Fruit fly (Drosophila melanogaster) whole organism, pupa: ENCODE results near the gene out.

Experiments
- CG10348 ChIP-seq: fragments of 200-800 bp; sonication (Bioruptor generic); IDR thresholded peaks from 2 replicates; pipeline ENCODE4 v1.3.6; 2022; ENCODE audit warnings: missing biosample characterization, missing genetic modification characterization
- CG12605 ChIP-seq: fragments of 200-800 bp; sonication (Bioruptor generic); IDR thresholded peaks from 2 replicates; pipeline ENCODE4 v1.3.6; 2022; ENCODE audit warnings: missing biosample characterization, missing genetic modification characterization
- CG13204 ChIP-seq: fragments of 200-800 bp; sonication (Bioruptor generic); optimal IDR thresholded peaks from 2 replicates; lab custom pipeline; 2018; ENCODE audit warnings: missing biosample characterization, mild to moderate bottlenecking, missing genetic modification characterization, moderate library complexity
- CG14655 ChIP-seq: fragments of 200-800 bp; sonication (Bioruptor generic); optimal IDR thresholded peaks from 3 replicates; lab custom pipeline; 2017; ENCODE audit warnings: mild to moderate bottlenecking, missing biosample characterization, missing genetic modification reagents, missing genetic modification characterization
- CG15710 ChIP-seq: fragments of 200-800 bp; sonication (Bioruptor generic); optimal IDR thresholded peaks from 2 replicates; lab custom pipeline; 2018; ENCODE audit warnings: missing biosample characterization, mild to moderate bottlenecking, missing genetic modification characterization, moderate library complexity
- CG17806 ChIP-seq: fragments of 200-800 bp; sonication (Bioruptor generic); optimal IDR thresholded peaks from 2 replicates; lab custom pipeline; 2018; ENCODE audit warnings: missing biosample characterization, mild to moderate bottlenecking, missing genetic modification characterization, moderate library complexity
- CG32121 ChIP-seq: fragments of 200-800 bp; sonication (Bioruptor generic); IDR thresholded peaks from 2 replicates; pipeline ENCODE4 v1.3.6; 2022; ENCODE audit warnings: missing biosample characterization, missing genetic modification characterization
- CG34367 ChIP-seq: fragments of 200-800 bp; sonication (Bioruptor generic); optimal IDR thresholded peaks from 2 replicates; lab custom pipeline; 2018; ENCODE audit warnings: missing biosample characterization, mild to moderate bottlenecking, missing genetic modification characterization
- CG4496 ChIP-seq: fragments of 200-800 bp; sonication (Bioruptor generic); IDR thresholded peaks from 3 replicates; pipeline ENCODE4 v1.3.6; 2022; ENCODE audit warnings: missing biosample characterization, missing genetic modification characterization
- CG8159 ChIP-seq: fragments of 200-800 bp; sonication (Bioruptor generic); optimal IDR thresholded peaks from 3 replicates; lab custom pipeline; 2018; ENCODE audit warnings: missing biosample characterization, mild to moderate bottlenecking, missing genetic modification characterization, moderate library complexity
- CG8301 ChIP-seq: fragments of 200-800 bp; sonication (Bioruptor generic); optimal IDR thresholded peaks from 2 replicates; lab custom pipeline; 2018; ENCODE audit warnings: missing biosample characterization, mild to moderate bottlenecking, missing genetic modification characterization
- CG9948 ChIP-seq: fragments of 200-800 bp; sonication (Bioruptor generic); optimal IDR thresholded peaks from 2 replicates; lab custom pipeline; 2018; ENCODE audit warnings: missing biosample characterization, mild to moderate bottlenecking, missing genetic modification characterization, moderate library complexity
- D1 ChIP-seq: fragments of 200-800 bp; sonication (Bioruptor generic); optimal IDR thresholded peaks from 2 replicates; lab custom pipeline; 2018; ENCODE audit warnings: missing biosample characterization, mild to moderate bottlenecking, missing genetic modification characterization, moderate library complexity
- EcR ChIP-seq: fragments of 200-800 bp; sonication (Bioruptor generic); optimal IDR thresholded peaks from 3 replicates; lab custom pipeline; 2019; ENCODE audit warnings: missing biosample characterization, missing genetic modification characterization, mild to moderate bottlenecking, moderate library complexity, missing genetic modification reagents
- Ets98B ChIP-seq: fragments of 200-800 bp; sonication (Bioruptor generic); IDR thresholded peaks from 2 replicates; pipeline ENCODE4 v1.3.6; 2022; ENCODE audit warnings: missing biosample characterization, missing genetic modification characterization
- Pif1A ChIP-seq: fragments of 200-800 bp; sonication (Bioruptor generic); optimal IDR thresholded peaks from 3 replicates; lab custom pipeline; 2016; ENCODE audit warnings: missing biosample characterization, missing genetic modification characterization
- Pif1B ChIP-seq: fragments of 200-800 bp; sonication (Bioruptor generic); optimal IDR thresholded peaks from 3 replicates; lab custom pipeline; 2016; ENCODE audit warnings: missing biosample characterization, missing genetic modification characterization
- Snoo ChIP-seq: fragments of 200-800 bp; sonication (Bioruptor generic); optimal IDR thresholded peaks from 3 replicates; lab custom pipeline; 2017; ENCODE audit warnings: missing biosample characterization, mild to moderate bottlenecking, missing genetic modification characterization, inconsistent platforms
- fd96Ca ChIP-seq: fragments of 200-800 bp; sonication (Bioruptor generic); IDR thresholded peaks from 3 replicates; pipeline ENCODE4 v1.3.6; 2022; ENCODE audit warnings: missing biosample characterization, missing genetic modification characterization
- gl ChIP-seq: fragments of 200-800 bp; sonication (Bioruptor generic); optimal IDR thresholded peaks from 2 replicates; lab custom pipeline; 2018; ENCODE audit warnings: missing biosample characterization, mild to moderate bottlenecking, missing genetic modification characterization
- rn ChIP-seq: fragments of 200-800 bp; sonication (Bioruptor generic); IDR thresholded peaks from 2 replicates; pipeline ENCODE4 v1.3.6; 2022; ENCODE audit warnings: missing biosample characterization, missing genetic modification characterization

Gene out

DNA sequence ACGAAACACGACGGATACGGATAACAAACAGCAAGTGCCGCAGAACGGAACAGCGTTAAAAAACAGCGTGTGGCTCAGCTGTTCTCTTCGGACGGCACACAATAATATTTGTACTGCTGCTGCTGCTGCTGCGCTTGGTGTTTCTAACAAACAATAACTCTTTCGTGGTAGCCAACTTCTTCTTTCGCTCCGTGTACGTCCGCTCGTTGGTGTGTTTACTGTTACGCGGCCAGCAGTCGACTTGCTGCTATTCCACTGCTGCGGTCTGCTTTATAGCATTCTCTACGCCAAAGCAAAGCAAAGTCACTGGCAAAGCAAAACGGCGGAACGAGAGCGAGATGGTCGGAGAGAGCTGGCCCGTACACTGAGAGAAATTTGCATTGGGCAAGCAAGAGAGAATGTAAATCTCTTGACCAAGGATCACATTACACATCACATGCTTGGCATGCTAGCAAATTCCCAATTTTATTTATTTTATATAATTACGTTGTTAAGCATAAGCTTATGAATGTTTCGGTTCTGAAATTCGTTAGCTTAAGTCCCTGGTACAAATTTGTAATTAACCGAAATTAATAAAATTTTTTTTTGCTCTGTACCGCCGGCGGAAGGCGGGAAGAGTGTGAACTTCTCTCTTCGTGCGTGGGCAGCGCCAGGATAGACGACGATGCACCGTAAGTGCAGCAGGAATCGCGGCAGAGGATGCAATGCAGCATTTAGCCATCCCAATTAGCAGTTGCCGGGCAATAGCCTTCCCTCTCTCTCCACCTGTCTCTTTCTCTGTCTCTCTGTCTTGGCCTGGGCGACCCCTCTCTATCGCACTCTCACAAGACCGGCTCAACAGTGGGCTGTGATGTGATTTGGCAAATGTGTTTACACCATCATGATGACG, at the start of gene out:
Gene out, minus strand, starts transcription at position 287 of the 889 bp plus-strand sequence.
- TF ChIP-seq CG13204 (GFP tag; lab: Kevin White, UChicago) (peak; percentile 91), CG10348 (GFP tag; lab: Robert Waterston, UW) (peak; percentile 80), Pif1B (GFP tag; lab: Kevin White, UChicago) (peak; percentile 91), CG8301 (tag; lab: Kevin White, UChicago) (peak; percentile 95), Snoo (peak; percentile 92), D1 (peak; percentile 90), fd96Ca (peak; percentile 97), CG32121 (GFP tag; lab: Robert Waterston, UW) (peak; percentile 97), CG34367 (tag; lab: Kevin White, UChicago) (peak; percentile 93), CG12605 (GFP tag; lab: Robert Waterston, UW) (peak; percentile 92), CG8159 (tag; lab: Kevin White, UChicago) (peak; percentile 93), CG4496 (GFP tag; lab: Robert Waterston, UW) (peak; percentile 97), rn (GFP tag; lab: Robert Waterston, UW) (peak; percentile 87), EcR (GFP tag; lab: Kevin White, UChicago) (peak; percentile 43), CG15710 (tag; lab: Kevin White, UChicago) (peak; percentile 93), CG17806 (peak; percentile 93), Ets98B (GFP tag; lab: Robert Waterston, UW) (peak; percentile 93), CG9948 (peak; percentile 94), Pif1A (GFP tag; lab: Kevin White, UChicago) (peak; percentile 94), gl (tag; lab: Kevin White, UChicago) (peak; percentile 85), CG14655 (GFP tag; lab: Kevin White, UChicago) (peak; percentile 98)
- TF ChIP-seq, all 21 proteins: peak for 21

dm6 chrX:19371135-19371938, 49.4 kb upstream of the out start:
- TF ChIP-seq fd96Ca (no peak), CG34367 (tag; lab: Kevin White, UChicago) (no peak), CG15710 (tag; lab: Kevin White, UChicago) (peak; percentile 56), Snoo (peak; percentile 51), rn (GFP tag; lab: Robert Waterston, UW) (no peak), CG14655 (GFP tag; lab: Kevin White, UChicago) (peak; percentile 72), CG8159 (tag; lab: Kevin White, UChicago) (peak; percentile 62), CG12605 (GFP tag; lab: Robert Waterston, UW) (no peak; the same call in 1 of the 2 replicates), CG13204 (GFP tag; lab: Kevin White, UChicago) (no peak), CG17806 (peak; percentile 3), CG10348 (GFP tag; lab: Robert Waterston, UW) (no peak), CG8301 (tag; lab: Kevin White, UChicago) (peak; percentile 6), D1 (no peak), Pif1A (GFP tag; lab: Kevin White, UChicago) (peak; percentile 75), CG9948 (peak; percentile 50), CG4496 (GFP tag; lab: Robert Waterston, UW) (0 out of 3 replicates have a peak, but pooled peaks have one; percentile 24), Pif1B (GFP tag; lab: Kevin White, UChicago) (peak; percentile 64), Ets98B (GFP tag; lab: Robert Waterston, UW) (no peak), EcR (GFP tag; lab: Kevin White, UChicago) (peak; percentile 16), gl (tag; lab: Kevin White, UChicago) (no peak), CG32121 (GFP tag; lab: Robert Waterston, UW) (no peak)

DNA sequence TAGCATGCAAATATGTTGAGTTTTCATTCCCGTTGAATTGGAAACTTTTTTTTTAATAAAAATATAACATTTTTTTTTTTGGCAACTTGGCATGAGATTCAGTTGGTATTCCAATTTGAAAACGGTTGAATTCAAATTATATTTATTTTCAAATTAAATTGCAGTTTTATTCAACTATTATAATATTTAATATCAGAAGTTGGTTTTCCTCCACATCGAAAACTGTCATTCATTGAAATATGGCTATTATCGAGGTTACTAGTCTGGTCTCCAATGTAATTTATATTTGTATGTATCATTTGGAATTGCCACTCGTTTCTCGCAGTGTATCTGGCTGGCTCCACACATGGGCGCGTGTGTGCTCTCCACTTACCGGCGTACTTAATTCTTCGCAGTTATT, 48.0 kb upstream of the out start:
- TF ChIP-seq CG15710 (tag; lab: Kevin White, UChicago) (peak; percentile 4), D1 (no peak), gl (tag; lab: Kevin White, UChicago) (no peak), CG12605 (GFP tag; lab: Robert Waterston, UW) (no peak), CG8159 (tag; lab: Kevin White, UChicago) (peak; percentile 38), CG13204 (GFP tag; lab: Kevin White, UChicago) (no peak), CG14655 (GFP tag; lab: Kevin White, UChicago) (peak; percentile 62), Pif1B (GFP tag; lab: Kevin White, UChicago) (no peak), CG9948 (peak; percentile 5), CG8301 (tag; lab: Kevin White, UChicago) (peak; percentile 17)

dm6 chrX:19364034-19364433, 42.1 kb upstream of the out start:
- no peak for TF ChIP-seq Ets98B (GFP tag; lab: Robert Waterston, UW)
- no peak for TF ChIP-seq CG32121 (GFP tag; lab: Robert Waterston, UW)
- no peak for TF ChIP-seq CG8301 (tag; lab: Kevin White, UChicago)
- no peak for TF ChIP-seq CG17806
- no peak for TF ChIP-seq rn (GFP tag; lab: Robert Waterston, UW)

DNA sequence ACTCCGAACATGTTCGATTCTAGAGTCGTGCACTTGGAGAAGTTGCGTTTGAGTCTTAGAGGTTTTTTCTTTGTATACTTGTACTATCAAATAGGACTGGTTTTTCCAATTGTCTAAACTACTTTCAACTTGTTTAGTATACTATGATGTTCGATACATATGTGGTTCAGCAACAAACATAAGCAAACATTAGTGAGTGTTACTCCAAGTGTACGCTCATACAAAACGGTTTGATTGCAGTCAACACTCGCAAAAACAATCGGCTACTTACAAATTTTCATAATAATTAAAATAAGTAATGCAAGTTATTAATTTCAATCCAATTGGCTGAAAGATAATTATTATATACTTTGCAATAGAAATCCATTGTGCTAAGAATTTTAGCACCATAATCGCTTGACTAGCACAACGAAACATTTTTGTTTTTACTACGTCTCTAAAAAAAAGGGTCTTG, 39.5 kb upstream of the out start:
- peak; percentile 82 for TF ChIP-seq CG9948
- TF ChIP-seq gl (tag; lab: Kevin White, UChicago), result peak; percentile 46
- TF ChIP-seq EcR (GFP tag; lab: Kevin White, UChicago), result no peak
- TF ChIP-seq CG34367 (tag; lab: Kevin White, UChicago), result peak; percentile 87
- peak; percentile 83 for TF ChIP-seq CG14655 (GFP tag; lab: Kevin White, UChicago)
- TF ChIP-seq fd96Ca, result peak; percentile 88
- peak; percentile 74 for TF ChIP-seq CG15710 (tag; lab: Kevin White, UChicago)
- TF ChIP-seq CG10348 (GFP tag; lab: Robert Waterston, UW), result no peak
- peak; percentile 91 for TF ChIP-seq CG12605 (GFP tag; lab: Robert Waterston, UW)
- peak; percentile 93 for TF ChIP-seq Ets98B (GFP tag; lab: Robert Waterston, UW)
- TF ChIP-seq Snoo, result no peak
- TF ChIP-seq D1, result peak; percentile 78
- peak; percentile 64; the same call in 1 of the 2 replicates for TF ChIP-seq rn (GFP tag; lab: Robert Waterston, UW)
- TF ChIP-seq CG8301 (tag; lab: Kevin White, UChicago), result peak; percentile 82
- TF ChIP-seq Pif1A (GFP tag; lab: Kevin White, UChicago), result peak; percentile 87
- TF ChIP-seq Pif1B (GFP tag; lab: Kevin White, UChicago), result peak; percentile 89
- TF ChIP-seq CG13204 (GFP tag; lab: Kevin White, UChicago), result peak; percentile 21
- peak; percentile 88 for TF ChIP-seq CG17806
- TF ChIP-seq CG4496 (GFP tag; lab: Robert Waterston, UW), result peak; percentile 84; the same call in 2 of the 3 replicates
- TF ChIP-seq CG8159 (tag; lab: Kevin White, UChicago), result peak; percentile 84
- peak; percentile 93 for TF ChIP-seq CG32121 (GFP tag; lab: Robert Waterston, UW)
- TF ChIP-seq, all 21 proteins: peak for 18
